Fruit fly (Drosophila melanogaster): Measurements from ENCODE around the gene unc-13-4A.

The unc-13-4A gene

dm6 chr3L:7328567-7329253 is 16.0 kb upstream of the unc-13-4A start, which contains the start of the genes mrva, CG42307 and mus312 (continued):
- peak; percentile 92 for TF ChIP-seq scrt (GFP tag; optimal IDR thresholded peaks at IDR 0.05)
- TF ChIP-seq Sry-δ (GFP tag; optimal IDR thresholded peaks at IDR 0.05): peak; percentile 42
- 0 out of 2 replicates have a peak, but pooled peaks have one; percentile 54 for TF ChIP-seq CG8765 (GFP tag; IDR thresholded peaks at IDR 0.05)
- peak; percentile 85 for TF ChIP-seq zfh1 (GFP tag; IDR thresholded peaks at IDR 0.05)
- TF ChIP-seq CG14710 (tag; optimal IDR thresholded peaks at IDR 0.05): peak; percentile 95
- peak; percentile 54 for TF ChIP-seq slou (GFP tag; optimal IDR thresholded peaks at IDR 0.05)
- peak; percentile 0 for TF ChIP-seq CG3838 (GFP tag; optimal IDR thresholded peaks at IDR 0.05)
- TF ChIP-seq pfk (GFP tag; optimal IDR thresholded peaks at IDR 0.05): peak; percentile 5
- peak; percentile 49; the same call in 1 of the 2 replicates for TF ChIP-seq peb (GFP tag; IDR thresholded peaks at IDR 0.05)
- peak; percentile 75 for TF ChIP-seq CG10431 (GFP tag; optimal IDR thresholded peaks at IDR 0.05)
- TF ChIP-seq z (GFP tag; IDR thresholded peaks at IDR 0.05): no peak
- TF ChIP-seq sob (GFP tag; IDR thresholded peaks at IDR 0.05): peak; percentile 82
- peak; percentile 83 for TF ChIP-seq CG4360 (GFP tag; IDR thresholded peaks at IDR 0.05)
- TF ChIP-seq CG7745 (tag; optimal IDR thresholded peaks at IDR 0.05): peak; percentile 100
- TF ChIP-seq zen (tag; optimal IDR thresholded peaks at IDR 0.05): peak; percentile 97
- TF ChIP-seq tin (GFP tag; optimal IDR thresholded peaks at IDR 0.05): peak; percentile 82
- peak; percentile 87 for TF ChIP-seq CG4617 (GFP tag; optimal IDR thresholded peaks at IDR 0.05; ENCODE audit: borderline replicate concordance)
- peak in 1 of 2 experiments; percentile 55 for TF ChIP-seq Hr78 (GFP tag; optimal IDR thresholded peaks at IDR 0.05)
- TF ChIP-seq bowl (GFP tag; IDR thresholded peaks at IDR 0.05): no peak
- peak; percentile 52 for TF ChIP-seq Ets97D (GFP tag; optimal IDR thresholded peaks at IDR 0.05)
- no peak for TF ChIP-seq Doc3 (GFP tag; IDR thresholded peaks at IDR 0.05; ENCODE audit: partially characterized antibody)
- no peak for TF ChIP-seq usp (GFP tag; optimal IDR thresholded peaks at IDR 0.05)
- peak; percentile 90 for TF ChIP-seq Hr3 (GFP tag; optimal IDR thresholded peaks at IDR 0.05)
- TF ChIP-seq br (optimal IDR thresholded peaks at IDR 0.05): no peak
- no peak for TF ChIP-seq Lpt (GFP tag; optimal IDR thresholded peaks at IDR 0.05)
- no peak for TF ChIP-seq D19B (GFP tag; optimal IDR thresholded peaks at IDR 0.05)
- peak; percentile 96 for TF ChIP-seq row (GFP tag; IDR thresholded peaks at IDR 0.05)
- peak; percentile 68 for TF ChIP-seq psq (GFP tag; optimal IDR thresholded peaks at IDR 0.05)
- TF ChIP-seq sd (tag; optimal IDR thresholded peaks at IDR 0.05): no peak
- no peak for TF ChIP-seq h (optimal IDR thresholded peaks at IDR 0.05)
- peak; percentile 62 for TF ChIP-seq Ets65A (GFP tag)
- TF ChIP-seq CG1529 (GFP tag; optimal IDR thresholded peaks at IDR 0.05): no peak
- TF ChIP-seq B-H2 (GFP tag; optimal IDR thresholded peaks at IDR 0.05): peak; percentile 97
- no peak for TF ChIP-seq zen2 (GFP tag; IDR thresholded peaks at IDR 0.05; ENCODE audit: partially characterized antibody)
- TF ChIP-seq slbo (GFP tag; IDR thresholded peaks at IDR 0.05): peak; percentile 91
- TF ChIP-seq Atf-2 (GFP tag; optimal IDR thresholded peaks at IDR 0.05): peak; percentile 26
- TF ChIP-seq emc (GFP tag; optimal IDR thresholded peaks at IDR 0.05): no peak
- peak; percentile 42 for TF ChIP-seq Bdp1 (GFP tag; optimal IDR thresholded peaks at IDR 0.05)
- TF ChIP-seq CG12391 (tag; optimal IDR thresholded peaks at IDR 0.05): peak; percentile 97
- TF ChIP-seq cato (GFP tag; optimal IDR thresholded peaks at IDR 0.05; ENCODE audit: borderline replicate concordance): peak; percentile 59
- peak; percentile 86 for TF ChIP-seq Xbp1 (GFP tag; optimal IDR thresholded peaks at IDR 0.05)
- peak; percentile 46; the same call in 1 of the 2 replicates for TF ChIP-seq Nf-YA (GFP tag; IDR thresholded peaks at IDR 0.05)
- TF ChIP-seq nau (GFP tag; optimal IDR thresholded peaks at IDR 0.05): no peak
- TF ChIP-seq CG8281 (tag; optimal IDR thresholded peaks at IDR 0.05): no peak
- peak; percentile 90 for TF ChIP-seq Abd-B (GFP tag; optimal IDR thresholded peaks at IDR 0.05)
- TF ChIP-seq Usf (GFP tag; optimal IDR thresholded peaks at IDR 0.05): peak; percentile 73
- peak; percentile 78 for TF ChIP-seq lilli (GFP tag; optimal IDR thresholded peaks at IDR 0.05)
- TF ChIP-seq CG31224 (GFP tag; IDR thresholded peaks at IDR 0.05): peak; percentile 78
- no peak for TF ChIP-seq crol (GFP tag; IDR thresholded peaks at IDR 0.05)
- peak; percentile 55 for TF ChIP-seq Taf1 (GFP tag; IDR thresholded peaks at IDR 0.05)
- TF ChIP-seq tap (tag; optimal IDR thresholded peaks at IDR 0.05): no peak
